Worm (Caenorhabditis elegans): ENCODE results near the gene nhr-54.

Gene nhr-54

ce11 chrV:16459377-16459776, 46.4 kb downstream of the nhr-54 start:
- TF ChIP-seq lsy-12 (tag; optimal IDR thresholded peaks at IDR 0.05): no peak

- no peak for TF ChIP-seq ceh-9 (tag; optimal IDR thresholded peaks at IDR 0.05)
Observed at ce11 chrV:16458714-16459113, 47.0 kb downstream of the nhr-54 start, which contains the start of gene str-15. Gene str-15, minus strand, starts transcription at chrV:16458814.

ce11 chrV:16455065-16455464, 50.7 kb downstream of the nhr-54 start, which contains the start of gene str-14:
Gene str-14, minus strand, starts transcription at chrV:16455165.
- no peak for TF ChIP-seq nhr-237 (tag; optimal IDR thresholded peaks at IDR 0.05)
- TF ChIP-seq ceh-9 (tag; optimal IDR thresholded peaks at IDR 0.05): no peak
- no peak for TF ChIP-seq elt-1 (tag; optimal IDR thresholded peaks at IDR 0.05)
- no peak for TF ChIP-seq nhr-77 (tag; optimal IDR thresholded peaks at IDR 0.05)
- TF ChIP-seq pqm-1 (tag; optimal IDR thresholded peaks at IDR 0.05): no peak
- TF ChIP-seq elt-3 (tag; optimal IDR thresholded peaks at IDR 0.05): no peak
- TF ChIP-seq ceh-28 (tag; optimal IDR thresholded peaks at IDR 0.05): no peak
- TF ChIP-seq aly-2 (tag; optimal IDR thresholded peaks at IDR 0.05): no peak
- TF ChIP-seq sea-2 (GFP tag; optimal IDR thresholded peaks at IDR 0.05): no peak
- no peak for TF ChIP-seq nhr-12 (tag; optimal IDR thresholded peaks at IDR 0.05)
- TF ChIP-seq ceh-82 (tag; optimal IDR thresholded peaks at IDR 0.05): no peak
- TF ChIP-seq nhr-43 (tag; optimal IDR thresholded peaks at IDR 0.05; ENCODE audit: poor library complexity, severe bottlenecking): no peak
- TF ChIP-seq mdl-1 (tag; optimal IDR thresholded peaks at IDR 0.05): no peak
